Worm (Caenorhabditis elegans): Measurements from ENCODE around the gene srv-4.

DNA sequence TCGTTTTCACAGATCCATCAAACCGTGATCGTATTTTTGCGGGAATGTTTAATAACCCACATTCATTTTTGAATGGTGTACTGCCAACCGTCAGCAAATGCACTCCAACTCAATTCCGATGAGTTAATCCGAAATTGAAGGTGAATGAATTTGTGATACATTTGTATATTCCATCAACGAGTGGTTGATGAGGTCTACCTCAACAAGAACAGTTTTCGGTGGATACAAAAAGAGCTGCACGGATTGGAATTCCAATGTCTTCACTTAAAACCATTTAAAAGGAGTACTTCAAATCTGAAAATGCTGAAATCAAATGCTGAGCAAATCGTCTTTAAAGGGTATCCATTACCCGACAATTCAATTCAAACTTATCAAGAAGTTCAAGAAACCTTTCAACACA lies 1.0 kb upstream of the srv-4 start, which contains the start of gene F15E6.5:
- TF ChIP-seq T22C8.4 (GFP tag; IDR thresholded peaks at IDR 0.05) = no peak
- TF ChIP-seq med-1 (GFP tag; optimal IDR thresholded peaks at IDR 0.05; ENCODE audit: insufficient read depth) = no peak
- no peak for TF ChIP-seq cog-1 (tag; optimal IDR thresholded peaks at IDR 0.05)
- TF ChIP-seq flt-1 (GFP tag; IDR thresholded peaks at IDR 0.05) = no peak

Measured in whole organism, midembryonic.